Fruit fly (Drosophila melanogaster) whole organism, embryonic: ENCODE results near the gene Bsg.

Source experiments
- CG10321 ChIP-seq: fragments of 200-800 bp; sonication (Bioruptor generic); IDR thresholded peaks from 2 replicates; pipeline ENCODE4 v1.3.6; 2022; ENCODE audit warnings: missing biosample characterization, missing genetic modification characterization
- CG11456 ChIP-seq: fragments of 200-800 bp; sonication (Bioruptor generic); IDR thresholded peaks from 3 replicates; pipeline ENCODE4 v1.3.6; 2022; ENCODE audit warnings: missing biosample characterization, missing genetic modification characterization
- CG11695 ChIP-seq: fragments of 200-800 bp; sonication (Bioruptor generic); IDR thresholded peaks from 3 replicates; pipeline ENCODE4 v1.3.6; 2022; ENCODE audit warnings: missing biosample characterization, missing genetic modification characterization
- CG12236 ChIP-seq: fragments of 200-800 bp; sonication (Bioruptor generic); optimal IDR thresholded peaks from 2 replicates; lab custom pipeline; 2016; ENCODE audit warnings: missing biosample characterization, missing genetic modification characterization
- CG1233 ChIP-seq: fragments of 200-800 bp; sonication (Bioruptor generic); optimal IDR thresholded peaks from 4 replicates; lab custom pipeline; 2018; ENCODE audit warnings: missing biosample characterization, mild to moderate bottlenecking, missing genetic modification characterization
- CG2199 ChIP-seq: fragments of 200-800 bp; sonication (Bioruptor generic); IDR thresholded peaks from 3 replicates; pipeline ENCODE4 v1.3.6; 2022; ENCODE audit warnings: missing biosample characterization, missing genetic modification characterization
- CG34422 ChIP-seq: fragments of 200-800 bp; sonication (Bioruptor generic); IDR thresholded peaks from 3 replicates; pipeline ENCODE4 v1.3.6; 2022; ENCODE audit warnings: missing biosample characterization, missing genetic modification characterization
- CG3847 ChIP-seq: fragments of 200-800 bp; sonication (Bioruptor generic); IDR thresholded peaks from 2 replicates; pipeline ENCODE4 v1.3.6; 2022; ENCODE audit warnings: missing biosample characterization, missing genetic modification characterization
- CG42726 ChIP-seq: fragments of 200-800 bp; sonication (Bioruptor generic); IDR thresholded peaks from 2 replicates; pipeline ENCODE4 v1.3.6; 2022; ENCODE audit warnings: missing biosample characterization, missing genetic modification characterization; ENCODE audit not compliant: partially characterized antibody
- CG5245 ChIP-seq: fragments of 200-800 bp; sonication (Bioruptor generic); optimal IDR thresholded peaks from 3 replicates; lab custom pipeline; 2016; ENCODE audit warnings: missing biosample characterization, missing genetic modification characterization
- CG6791 ChIP-seq: fragments of 200-800 bp; sonication (Bioruptor generic); IDR thresholded peaks from 3 replicates; pipeline ENCODE4 v1.3.6; 2022; ENCODE audit warnings: missing biosample characterization, missing genetic modification characterization; ENCODE audit not compliant: partially characterized antibody
- CG7987 ChIP-seq: fragments of 200-800 bp; sonication (Bioruptor generic); optimal IDR thresholded peaks from 2 replicates; lab custom pipeline; 2018; ENCODE audit warnings: missing biosample characterization, mild to moderate bottlenecking, missing genetic modification characterization, moderate library complexity
- CG8290 ChIP-seq, 3 experiments: fragments of 200-800 bp; sonication (Bioruptor generic); optimal IDR thresholded peaks; 2 replicates each; lab custom pipeline; 2016 to 2019; ENCODE audit warnings: missing biosample characterization in 3 of 3, missing genetic modification characterization in 3 of 3, mild to moderate bottlenecking in 2 of 3, moderate library complexity in 1 of 3
- CoRest ChIP-seq: fragments of 200-800 bp; sonication (Bioruptor generic); optimal IDR thresholded peaks from 3 replicates; lab custom pipeline; 2018; ENCODE audit warnings: missing biosample characterization, mild to moderate bottlenecking, missing genetic modification characterization, moderate library complexity
- Hr39 ChIP-seq: fragments of >200 bp; optimal IDR thresholded peaks from 2 replicates; lab custom pipeline; 2017
- Kr ChIP-seq: fragments of 200-800 bp; sonication (Bioruptor generic); optimal IDR thresholded peaks from 2 replicates; lab custom pipeline; 2017; ENCODE audit warnings: missing biosample characterization, mild to moderate bottlenecking, missing genetic modification characterization
- Med ChIP-seq: fragments of 200-800 bp; sonication (Bioruptor generic); peaks from one replicate; lab custom pipeline; 2016; ENCODE audit warnings: missing biosample characterization, missing genetic modification characterization, mild to moderate bottlenecking, inconsistent platforms, moderate library complexity
- Mes4 ChIP-seq: fragments of 200-800 bp; sonication (Bioruptor generic); optimal IDR thresholded peaks from 2 replicates; lab custom pipeline; 2016; ENCODE audit warnings: missing biosample characterization, missing genetic modification characterization
- Oaz ChIP-seq: fragments of 200-800 bp; sonication (Bioruptor generic); IDR thresholded peaks from 2 replicates; pipeline ENCODE4 v1.3.6; 2022; ENCODE audit warnings: missing biosample characterization, missing genetic modification characterization
- Optix ChIP-seq: fragments of 200-800 bp; sonication (Bioruptor generic); IDR thresholded peaks from 3 replicates; pipeline ENCODE4 v1.3.6; 2022; ENCODE audit warnings: missing biosample characterization, missing genetic modification characterization
- Ptx1 ChIP-seq: fragments of 200-800 bp; sonication (Bioruptor generic); IDR thresholded peaks from 2 replicates; pipeline ENCODE4 v1.3.6; 2022; ENCODE audit warnings: missing biosample characterization, missing genetic modification characterization
- Rfx ChIP-seq: fragments of 200-800 bp; sonication (Bioruptor generic); IDR thresholded peaks from 2 replicates; pipeline ENCODE4 v1.3.6; 2022; ENCODE audit warnings: missing biosample characterization, missing genetic modification characterization
- Sox100B ChIP-seq: fragments of 200-800 bp; sonication (Bioruptor generic); optimal IDR thresholded peaks from 3 replicates; lab custom pipeline; 2018; ENCODE audit warnings: missing biosample characterization, mild to moderate bottlenecking, missing genetic modification characterization
- Trl ChIP-seq, 3 experiments: fragments of >200 bp in 2 of 3; fragments of 200-800 bp in 1 of 3; sonication (Bioruptor generic) in 1 of 3; optimal IDR thresholded peaks; 2 replicates in 1 of 3; 3 replicates in 2 of 3; lab custom pipeline; 2016 to 2017; ENCODE audit warnings: missing biosample characterization in 1 of 3, missing genetic modification characterization in 1 of 3
- abd-A ChIP-seq: fragments of 200-800 bp; sonication (Bioruptor generic); optimal IDR thresholded peaks from 3 replicates; lab custom pipeline; 2019; ENCODE audit warnings: missing biosample characterization, mild to moderate bottlenecking, missing genetic modification characterization, moderate library complexity
- ato ChIP-seq: fragments of 200-800 bp; sonication (Bioruptor generic); IDR thresholded peaks from 2 replicates; pipeline ENCODE4 v1.3.6; 2022; ENCODE audit warnings: missing biosample characterization, missing genetic modification characterization; ENCODE audit not compliant: partially characterized antibody
- az2 ChIP-seq: fragments of 200-800 bp; sonication (Bioruptor generic); optimal IDR thresholded peaks from 3 replicates; lab custom pipeline; 2016; ENCODE audit warnings: missing biosample characterization, missing genetic modification characterization
- cad ChIP-seq: fragments of >200 bp; optimal IDR thresholded peaks from 2 replicates; lab custom pipeline; 2017; ENCODE audit warnings: missing biosample characterization, missing genetic modification characterization
- cg ChIP-seq: fragments of 200-800 bp; sonication (Bioruptor generic); optimal IDR thresholded peaks from 3 replicates; lab custom pipeline; 2019; ENCODE audit warnings: missing biosample characterization, mild to moderate bottlenecking, missing genetic modification characterization, moderate library complexity
- chif ChIP-seq, 2 experiments: fragments of 200-800 bp; sonication (Bioruptor generic); optimal IDR thresholded peaks; 3 replicates each; lab custom pipeline; 2016; ENCODE audit warnings: missing biosample characterization in 2 of 2, missing genetic modification characterization in 2 of 2
- chm ChIP-seq: fragments of 200-800 bp; sonication (Bioruptor generic); IDR thresholded peaks from 2 replicates; pipeline ENCODE4 v1.3.6; 2022; ENCODE audit warnings: missing biosample characterization, missing genetic modification characterization
- ci ChIP-seq: fragments of 200-800 bp; sonication (Bioruptor generic); IDR thresholded peaks from 3 replicates; pipeline ENCODE4 v1.3.6; 2022; ENCODE audit warnings: missing biosample characterization, missing genetic modification characterization
- crol ChIP-seq: fragments of 200-800 bp; sonication (Bioruptor generic); IDR thresholded peaks from 2 replicates; pipeline ENCODE4 v1.3.6; 2022; ENCODE audit warnings: missing biosample characterization, missing genetic modification characterization
- dysf ChIP-seq: fragments of 200-800 bp; sonication (Bioruptor generic); IDR thresholded peaks from 3 replicates; pipeline ENCODE4 v1.3.6; 2022; ENCODE audit warnings: missing biosample characterization, missing genetic modification characterization
- gce ChIP-seq: fragments of 200-800 bp; sonication (Bioruptor generic); IDR thresholded peaks from 3 replicates; pipeline ENCODE4 v1.3.6; 2022; ENCODE audit warnings: missing biosample characterization, missing genetic modification characterization
- lola ChIP-seq, 3 experiments: fragments of >200 bp in 2 of 3; fragments of 200-800 bp in 1 of 3; sonication (Bioruptor generic) in 1 of 3; optimal IDR thresholded peaks; 2 replicates each; lab custom pipeline; 2017 to 2019; ENCODE audit warnings: missing biosample characterization in 3 of 3, missing genetic modification characterization in 3 of 3, mild to moderate bottlenecking in 1 of 3, moderate library complexity in 1 of 3
- mirr ChIP-seq: fragments of 200-800 bp; sonication (Bioruptor generic); optimal IDR thresholded peaks from 3 replicates; lab custom pipeline; 2018; ENCODE audit warnings: missing biosample characterization, mild to moderate bottlenecking, missing genetic modification characterization
- nau ChIP-seq: fragments of 200-800 bp; sonication (Bioruptor generic); optimal IDR thresholded peaks from 3 replicates; lab custom pipeline; 2017; ENCODE audit warnings: missing biosample characterization, mild to moderate bottlenecking, missing genetic modification characterization, missing genetic modification reagents
- pho ChIP-seq: fragments of 200-800 bp; sonication (Bioruptor generic); optimal IDR thresholded peaks from 2 replicates; lab custom pipeline; 2016; ENCODE audit warnings: missing biosample characterization, missing genetic modification characterization
- rib ChIP-seq: fragments of 200-800 bp; sonication (Bioruptor generic); IDR thresholded peaks from 2 replicates; pipeline ENCODE4 v1.3.6; 2022; ENCODE audit warnings: missing biosample characterization, missing genetic modification characterization
- sens ChIP-seq: fragments of 200-800 bp; sonication (Bioruptor generic); peaks from one replicate; lab custom pipeline; 2016; ENCODE audit warnings: missing biosample characterization, missing genetic modification characterization
- sens-2 ChIP-seq: fragments of 200-800 bp; sonication (Bioruptor generic); IDR thresholded peaks from 2 replicates; pipeline ENCODE4 v1.3.6; 2022; ENCODE audit warnings: missing biosample characterization, missing genetic modification characterization
- so ChIP-seq: fragments of 200-800 bp; sonication (Bioruptor generic); IDR thresholded peaks from 3 replicates; pipeline ENCODE4 v1.3.6; 2022; ENCODE audit warnings: missing biosample characterization, missing genetic modification characterization
- sr ChIP-seq: fragments of 200-800 bp; sonication (Bioruptor generic); IDR thresholded peaks from 3 replicates; pipeline ENCODE4 v1.3.6; 2022; ENCODE audit warnings: missing biosample characterization, missing genetic modification characterization
- stwl ChIP-seq: fragments of 200-800 bp; sonication (Bioruptor generic); optimal IDR thresholded peaks from 3 replicates; lab custom pipeline; 2018; ENCODE audit warnings: missing biosample characterization, mild to moderate bottlenecking, missing genetic modification characterization, moderate library complexity
- tgo ChIP-seq: fragments of 200-800 bp; sonication (Bioruptor generic); IDR thresholded peaks from 3 replicates; pipeline ENCODE4 v1.3.6; 2022; ENCODE audit warnings: missing biosample characterization, missing genetic modification characterization
- tio ChIP-seq: fragments of 200-800 bp; sonication (Bioruptor generic); optimal IDR thresholded peaks from 2 replicates; lab custom pipeline; 2017; ENCODE audit warnings: missing biosample characterization, missing genetic modification characterization, inconsistent platforms
- vnd ChIP-seq: fragments of 200-800 bp; sonication (Bioruptor generic); IDR thresholded peaks from 3 replicates; pipeline ENCODE4 v1.3.6; 2022; ENCODE audit warnings: missing biosample characterization, missing genetic modification characterization; ENCODE audit not compliant: partially characterized antibody

The Bsg gene

dm6 chr2L:8099615-8100375 lies 16.6 kb downstream of the Bsg start (continued):
- 0 out of 2 replicates have a peak, but pooled peaks have one; percentile 20 for TF ChIP-seq Oaz (GFP tag; lab: Robert Waterston, UW)
- no peak for TF ChIP-seq CG8290 (GFP tag; optimal IDR thresholded peaks at IDR 0.05; lab: Kevin White, UChicago)
- TF ChIP-seq CG8290 (tag; optimal IDR thresholded peaks at IDR 0.05; lab: Kevin White, UChicago): peak in 1 of 2 experiments; percentile 55
- peak; percentile 87 for TF ChIP-seq sr (GFP tag; lab: Robert Waterston, UW)
- TF ChIP-seq Sox100B (GFP tag; lab: Kevin White, UChicago): peak; percentile 9
- TF ChIP-seq CoRest: no peak
- TF ChIP-seq so (GFP tag; lab: Robert Waterston, UW): peak; percentile 57; the same call in 1 of the 3 replicates
- TF ChIP-seq pho (GFP tag; lab: Kevin White, UChicago): no peak
- TF ChIP-seq Med (GFP tag; lab: Kevin White, UChicago): peak; percentile 82
- TF ChIP-seq Optix (GFP tag; lab: Robert Waterston, UW): no peak
- TF ChIP-seq gce (GFP tag; lab: Robert Waterston, UW): peak; percentile 49; the same call in 1 of the 3 replicates
- peak; percentile 74; the same call in 1 of the 3 replicates for TF ChIP-seq CG2199 (GFP tag; lab: Robert Waterston, UW)
- peak; percentile 7 for TF ChIP-seq CG7987 (GFP tag; lab: Kevin White, UChicago)
- TF ChIP-seq Kr (GFP tag; lab: Kevin White, UChicago): peak; percentile 20
- no peak for TF ChIP-seq vnd
- TF ChIP-seq lola (GFP tag; optimal IDR thresholded peaks at IDR 0.05; lab: Kevin White, UChicago): no peak
- TF ChIP-seq tio (GFP tag; lab: Kevin White, UChicago): peak; percentile 23
- no peak for TF ChIP-seq dysf (GFP tag; lab: Robert Waterston, UW)
- peak; percentile 64 for TF ChIP-seq nau
- 0 out of 3 replicates have a peak, but pooled peaks have one; percentile 24 for TF ChIP-seq CG11695 (GFP tag; lab: Robert Waterston, UW)
- TF ChIP-seq CG5245 (GFP tag; lab: Kevin White, UChicago): no peak
- no peak for TF ChIP-seq CG12236 (GFP tag; lab: Kevin White, UChicago)
- peak; percentile 81 for TF ChIP-seq CG10321
- no peak for TF ChIP-seq cad (GFP tag; lab: Kevin White, UChicago)
- 0 out of 2 replicates have a peak, but pooled peaks have one; percentile 21 for TF ChIP-seq CG3847 (GFP tag; lab: Robert Waterston, UW)
- TF ChIP-seq CG42726 (GFP tag; lab: Robert Waterston, UW): 0 out of 2 replicates have a peak, but pooled peaks have one; percentile 31
- no peak for TF ChIP-seq sens-2
- TF ChIP-seq az2: peak; percentile 13
- peak; percentile 32; the same call in 1 of the 2 replicates for TF ChIP-seq Ptx1 (GFP tag; lab: Robert Waterston, UW)
- TF ChIP-seq sens (GFP tag; lab: Kevin White, UChicago): peak; percentile 79
- peak in 1 of 2 experiments; percentile 26 for TF ChIP-seq Trl (optimal IDR thresholded peaks at IDR 0.05; lab: Kevin White, UChicago)
- TF ChIP-seq Trl (GFP tag; optimal IDR thresholded peaks at IDR 0.05; lab: Kevin White, UChicago): no peak
- TF ChIP-seq crol: peak; percentile 97
- TF ChIP-seq CG34422 (GFP tag; lab: Robert Waterston, UW): no peak
- TF ChIP-seq ci (GFP tag; lab: Robert Waterston, UW): 0 out of 3 replicates have a peak, but pooled peaks have one; percentile 10
- peak; percentile 75 for TF ChIP-seq abd-A
- 0 out of 3 replicates have a peak, but pooled peaks have one; percentile 48 for TF ChIP-seq CG6791 (GFP tag; lab: Robert Waterston, UW)
- TF ChIP-seq Mes4 (GFP tag; lab: Kevin White, UChicago): no peak
- TF ChIP-seq mirr: peak; percentile 27
- no peak for TF ChIP-seq CG1233 (GFP tag; lab: Kevin White, UChicago)
- TF ChIP-seq chm (GFP tag; lab: Robert Waterston, UW): no peak
- peak; percentile 55 for TF ChIP-seq cg (GFP tag; lab: Kevin White, UChicago)
- TF ChIP-seq tgo (GFP tag; lab: Robert Waterston, UW): no peak
- 0 out of 3 replicates have a peak, but pooled peaks have one; percentile 70 for TF ChIP-seq CG11456 (GFP tag; lab: Robert Waterston, UW)
- no peak for TF ChIP-seq ato (GFP tag; lab: Robert Waterston, UW)
- TF ChIP-seq Rfx (GFP tag; lab: Robert Waterston, UW): 0 out of 2 replicates have a peak, but pooled peaks have one; percentile 11
- peak; percentile 18; the same call in 1 of the 2 replicates for TF ChIP-seq rib
- TF ChIP-seq chif (GFP tag; optimal IDR thresholded peaks at IDR 0.05; lab: Kevin White, UChicago): peak in 1 of 2 experiments; percentile 4
- peak; percentile 16 for TF ChIP-seq stwl (tag; lab: Kevin White, UChicago)
- TF ChIP-seq Hr39 (lab: Kevin White, UChicago): peak; percentile 42
